Fruit fly (Drosophila melanogaster): ENCODE results near the gene Herp.
A peak's percentile ranks its signal among the peaks of the same experiment; 100 is the strongest.

Gene Herp

DNA sequence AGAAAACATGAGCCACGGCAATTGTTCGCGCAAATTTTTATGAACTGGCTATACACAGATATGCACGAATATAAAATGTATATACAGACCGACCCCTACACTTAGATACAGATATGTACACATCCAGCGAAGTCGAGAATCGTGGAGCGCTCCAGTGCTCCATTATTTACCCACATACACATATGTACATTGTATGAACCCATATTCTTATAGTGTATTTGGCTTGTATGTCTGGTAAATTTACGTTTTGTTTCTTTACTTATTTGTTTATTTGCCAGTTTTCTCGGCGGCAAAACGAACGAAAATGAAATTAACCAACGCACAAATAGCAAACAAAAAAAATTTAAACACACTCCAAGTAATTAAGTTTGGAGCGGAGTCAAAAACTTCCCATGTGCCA lies 13.5 kb upstream of the Herp start (continued):
- TF ChIP-seq CG31365 (tag; optimal IDR thresholded peaks at IDR 0.05) (peak; percentile 79), CG42726 (GFP tag; IDR thresholded peaks at IDR 0.05; ENCODE audit: partially characterized antibody) (no peak), CkIIα-i1 (GFP tag; IDR thresholded peaks at IDR 0.05) (no peak), Camta (GFP tag; optimal IDR thresholded peaks at IDR 0.05) (peak; percentile 51), CG18262 (tag; optimal IDR thresholded peaks at IDR 0.05) (peak; percentile 46), Stat92E (GFP tag; optimal IDR thresholded peaks at IDR 0.05) (no peak), wek (GFP tag; optimal IDR thresholded peaks at IDR 0.05) (peak; percentile 26), D (optimal IDR thresholded peaks at IDR 0.05) (no peak), D (GFP tag; optimal IDR thresholded peaks at IDR 0.05) (no peak), gsb-n (tag; optimal IDR thresholded peaks at IDR 0.05) (peak; percentile 22), CG9932 (GFP tag; IDR thresholded peaks at IDR 0.05) (peak; percentile 49), CG14710 (tag; optimal IDR thresholded peaks at IDR 0.05) (peak; percentile 49), dpn (GFP tag; optimal IDR thresholded peaks at IDR 0.05) (peak in 1 of 2 experiments; percentile 51), ssp (GFP tag; IDR thresholded peaks at IDR 0.05) (no peak), Blimp-1 (GFP tag; optimal IDR thresholded peaks at IDR 0.05) (peak; percentile 74), ara (GFP tag; IDR thresholded peaks at IDR 0.05) (peak; percentile 56; the same call in 1 of the 2 replicates), CG14667 (GFP tag; IDR thresholded peaks at IDR 0.05) (no peak), row (GFP tag; IDR thresholded peaks at IDR 0.05) (peak; percentile 5; the same call in 1 of the 3 replicates), oc (tag; optimal IDR thresholded peaks at IDR 0.05) (no peak), ci (GFP tag; IDR thresholded peaks at IDR 0.05) (0 out of 3 replicates have a peak, but pooled peaks have one; percentile 30), CG16813 (GFP tag; IDR thresholded peaks at IDR 0.05; ENCODE audit: partially characterized antibody) (no peak), CG18619 (GFP tag; optimal IDR thresholded peaks at IDR 0.05) (peak; percentile 34), CG8924 (tag; optimal IDR thresholded peaks at IDR 0.05) (peak; percentile 54), chif (GFP tag; optimal IDR thresholded peaks at IDR 0.05) (no peak), CG7745 (tag; optimal IDR thresholded peaks at IDR 0.05) (peak; percentile 99), CG3163 (GFP tag; optimal IDR thresholded peaks at IDR 0.05) (no peak), Dip2 (GFP tag; IDR thresholded peaks at IDR 0.05) (no peak), inv (GFP tag; IDR thresholded peaks at IDR 0.05; ENCODE audit: partially characterized antibody) (no peak), CG4282 (GFP tag; optimal IDR thresholded peaks at IDR 0.05) (peak; percentile 1), Ada2b (GFP tag; IDR thresholded peaks at IDR 0.05) (no peak; the same call in 1 of the 2 replicates), Dfd (GFP tag; optimal IDR thresholded peaks at IDR 0.05) (no peak), tap (tag; optimal IDR thresholded peaks at IDR 0.05) (peak; percentile 30), esg (GFP tag; conservative IDR thresholded peaks at IDR 0.05) (no peak), Chrac-16 (GFP tag; optimal IDR thresholded peaks at IDR 0.05) (no peak), CG11247 (GFP tag; IDR thresholded peaks at IDR 0.05) (peak; percentile 70), eyg (GFP tag; optimal IDR thresholded peaks at IDR 0.05) (peak; percentile 70), dmrt11E (tag; optimal IDR thresholded peaks at IDR 0.05) (peak; percentile 44), prd (optimal IDR thresholded peaks at IDR 0.05) (no peak), prd (GFP tag; IDR thresholded peaks at IDR 0.05) (peak; percentile 29; the same call in 1 of the 3 replicates), caup (GFP tag; optimal IDR thresholded peaks at IDR 0.05; ENCODE audit: severe bottlenecking) (peak; percentile 52), CG7271 (tag; optimal IDR thresholded peaks at IDR 0.05) (no peak), tup (GFP tag; optimal IDR thresholded peaks at IDR 0.05) (peak; percentile 61), NFAT (GFP tag; IDR thresholded peaks at IDR 0.05) (peak; percentile 65; the same call in 1 of the 2 replicates), CG1792 (GFP tag; optimal IDR thresholded peaks at IDR 0.05) (peak; percentile 67), CG32532 (GFP tag; IDR thresholded peaks at IDR 0.05) (peak; percentile 33; the same call in 1 of the 2 replicates), Doc2 (GFP tag; IDR thresholded peaks at IDR 0.05) (no peak), unpg (GFP tag; optimal IDR thresholded peaks at IDR 0.05) (peak; percentile 24), fu2 (GFP tag; optimal IDR thresholded peaks at IDR 0.05) (no peak), CG7963 (GFP tag; IDR thresholded peaks at IDR 0.05; ENCODE audit: partially characterized antibody) (no peak), B-H2 (GFP tag; optimal IDR thresholded peaks at IDR 0.05) (peak; percentile 69), CG10209 (GFP tag; optimal IDR thresholded peaks at IDR 0.05) (peak; percentile 37)
